ENCODE assay signal across 5 fruit fly cellular contexts in genomic region chr2L:207129-207813, dm6.
TF ChIP-seq lines count a peak whose summit lies in the region.

Gene Tbc1d15-17, plus strand, starts transcription at chr2L:207179.
Gene CG11617, minus strand, starts transcription at chr2L:207297.

- TF ChIP-seq CTCF in S2 (optimal IDR thresholded peaks at IDR 0.05; lab: Kevin White, UChicago): peak; percentile 21 to 57
- TF ChIP-seq CTCF in whole organism, embryonic (GFP tag; optimal IDR thresholded peaks at IDR 0.05; lab: Kevin White, UChicago): peak; percentile 71

TF ChIP-seq in whole organism, adult, 20 proteins besides CTCF, POLR2A, EP300 and RAD21:
- TF ChIP-seq tj (GFP tag; optimal IDR thresholded peaks at IDR 0.05; lab: Kevin White, UChicago) (peak; percentile 99), pad (GFP tag; optimal IDR thresholded peaks at IDR 0.05; lab: Kevin White, UChicago) (peak; percentile 14), CG7101 (tag; optimal IDR thresholded peaks at IDR 0.05; lab: Kevin White, UChicago) (peak; percentile 1), CG14711 (tag; optimal IDR thresholded peaks at IDR 0.05; lab: Kevin White, UChicago) (no peak), cic (GFP tag; optimal IDR thresholded peaks at IDR 0.05; lab: Kevin White, UChicago) (peak; percentile 35), Mnt (GFP tag; optimal IDR thresholded peaks at IDR 0.05; lab: Kevin White, UChicago) (no peak), CG1620 (GFP tag; optimal IDR thresholded peaks at IDR 0.05; lab: Kevin White, UChicago) (peak; percentile 40), cnc (optimal IDR thresholded peaks at IDR 0.05; lab: Kevin White, UChicago) (no peak), bab1 (GFP tag; optimal IDR thresholded peaks at IDR 0.05; lab: Kevin White, UChicago) (peak; percentile 68), CG11617 (GFP tag; optimal IDR thresholded peaks at IDR 0.05; lab: Kevin White, UChicago) (peak; percentile 64)

TF ChIP-seq in whole organism, embryonic, 481 proteins besides CTCF, POLR2A, EP300 and RAD21 (continues in another document):
- TF ChIP-seq gfzf (GFP tag; optimal IDR thresholded peaks at IDR 0.05; lab: Kevin White, UChicago) (peak; percentile 94), CG4424 (GFP tag; optimal IDR thresholded peaks at IDR 0.05; lab: Kevin White, UChicago) (no peak), NC2β (GFP tag; optimal IDR thresholded peaks at IDR 0.05; lab: Kevin White, UChicago) (peak; percentile 23), Dek (tag; optimal IDR thresholded peaks at IDR 0.05; lab: Kevin White, UChicago) (peak; percentile 15), croc (GFP tag; conservative IDR thresholded peaks at IDR 0.05; lab: Robert Waterston, UW) (no peak), Antp (GFP tag; optimal IDR thresholded peaks at IDR 0.05; lab: Kevin White, UChicago) (no peak), CG34224 (GFP tag; IDR thresholded peaks at IDR 0.05; lab: Robert Waterston, UW; ENCODE audit: partially characterized antibody) (peak; percentile 47; the same call in 1 of the 3 replicates), hbn (GFP tag; IDR thresholded peaks at IDR 0.05; lab: Robert Waterston, UW; ENCODE audit: partially characterized antibody) (0 out of 2 replicates have a peak, but pooled peaks have one; percentile 19), CG10321 (GFP tag; IDR thresholded peaks at IDR 0.05; lab: Robert Waterston, UW) (no peak), CG2199 (GFP tag; IDR thresholded peaks at IDR 0.05; lab: Robert Waterston, UW) (peak; percentile 84), HLH4C (GFP tag; IDR thresholded peaks at IDR 0.05; lab: Robert Waterston, UW; ENCODE audit: partially characterized antibody) (no peak), Neu2 (GFP tag; optimal IDR thresholded peaks at IDR 0.05; lab: Kevin White, UChicago; ENCODE audit: borderline replicate concordance) (no peak), CG7928 (GFP tag; optimal IDR thresholded peaks at IDR 0.05; lab: Kevin White, UChicago) (no peak), Hr39 (optimal IDR thresholded peaks at IDR 0.05; lab: Kevin White, UChicago) (no peak), GATAe (GFP tag; conservative IDR thresholded peaks at IDR 0.05; lab: Robert Waterston, UW) (no peak), chinmo (GFP tag; IDR thresholded peaks at IDR 0.05; lab: Robert Waterston, UW; ENCODE audit: partially characterized antibody) (0 out of 4 replicates have a peak, but pooled peaks have one; percentile 8), CrebB (tag; optimal IDR thresholded peaks at IDR 0.05; lab: Kevin White, UChicago) (peak; percentile 4), D (optimal IDR thresholded peaks at IDR 0.05; lab: Kevin White, UChicago) (no peak), D (GFP tag; optimal IDR thresholded peaks at IDR 0.05; lab: Kevin White, UChicago) (no peak), Ssrp (tag; optimal IDR thresholded peaks at IDR 0.05; lab: Kevin White, UChicago) (no peak), CG10274 (GFP tag; optimal IDR thresholded peaks at IDR 0.05; lab: Kevin White, UChicago) (no peak), CG4617 (GFP tag; optimal IDR thresholded peaks at IDR 0.05; lab: Kevin White, UChicago; ENCODE audit: borderline replicate concordance) (peak; percentile 96), Xbp1 (GFP tag; optimal IDR thresholded peaks at IDR 0.05; lab: Kevin White, UChicago) (no peak), Adf1 (GFP tag; IDR thresholded peaks at IDR 0.05; lab: Robert Waterston, UW) (no peak), Dbx (GFP tag; IDR thresholded peaks at IDR 0.05; lab: Robert Waterston, UW) (0 out of 3 replicates have a peak, but pooled peaks have one; percentile 10)

TF ChIP-seq in whole organism, pupa, 21 proteins besides CTCF, POLR2A, EP300 and RAD21:
- TF ChIP-seq Ets98B (GFP tag; IDR thresholded peaks at IDR 0.05; lab: Robert Waterston, UW) (no peak), CG4496 (GFP tag; IDR thresholded peaks at IDR 0.05; lab: Robert Waterston, UW) (0 out of 3 replicates have a peak, but pooled peaks have one; percentile 25)

TF ChIP-seq in whole organism, wandering third instar larva, 38 proteins besides CTCF, POLR2A, EP300 and RAD21:
- TF ChIP-seq Vsx2 (GFP tag; optimal IDR thresholded peaks at IDR 0.05; lab: Kevin White, UChicago; ENCODE audit: partially characterized antibody): peak; percentile 89
- TF ChIP-seq Hr83 (GFP tag; optimal IDR thresholded peaks at IDR 0.05; lab: Kevin White, UChicago; ENCODE audit: poor library complexity, severe bottlenecking): peak; percentile 39
- no peak for TF ChIP-seq lola (GFP tag; optimal IDR thresholded peaks at IDR 0.05; lab: Kevin White, UChicago)
